Worm (Caenorhabditis elegans) whole organism, L4/young adult: ENCODE measurements around the gene F55G1.7.

Source experiments
- dao-5 ChIP-seq: sonication (generic microtip); optimal IDR thresholded peaks from 2 replicates; lab custom pipeline; 2016; ENCODE audit warnings: missing genotype, missing genetic modification characterization, moderate library complexity, missing compliant biosample characterization
- him-1 ChIP-seq: sonication (generic microtip); optimal IDR thresholded peaks from 2 replicates; lab custom pipeline; 2016; ENCODE audit warnings: missing genotype, missing genetic modification reagents, missing genetic modification characterization, missing compliant biosample characterization

- TF ChIP-seq dao-5 (tag; lab: Kevin White, UChicago), result no peak
- TF ChIP-seq him-1 (tag; lab: Kevin White, UChicago), result no peak
Measured at ce11 chrIV:7477197-7477596, 7.6 kb upstream of the F55G1.7 start, which contains the start of gene pycr-4.
